Fruit fly (Drosophila melanogaster): Measurements from ENCODE around the gene Spn28F.

Gene Spn28F

dm6 chr2L:8239032-8239650, 2.5 kb downstream of the Spn28F start (continued):
- TF ChIP-seq Mes4 (GFP tag; optimal IDR thresholded peaks at IDR 0.05) (no peak), dysf (GFP tag; IDR thresholded peaks at IDR 0.05) (no peak), pfk (GFP tag; optimal IDR thresholded peaks at IDR 0.05) (no peak), CG12769 (tag; optimal IDR thresholded peaks at IDR 0.05) (no peak), CG17568 (GFP tag; optimal IDR thresholded peaks at IDR 0.05) (no peak), eve (GFP tag; optimal IDR thresholded peaks at IDR 0.05) (peak in 1 of 2 experiments; percentile 74), gro (GFP tag; optimal IDR thresholded peaks at IDR 0.05) (peak; percentile 22), dati (GFP tag; IDR thresholded peaks at IDR 0.05) (no peak), CG3281 (GFP tag; optimal IDR thresholded peaks at IDR 0.05) (peak; percentile 5), Bdp1 (GFP tag; optimal IDR thresholded peaks at IDR 0.05) (no peak), H15 (GFP tag; IDR thresholded peaks at IDR 0.05) (no peak), Nf-YC (tag; optimal IDR thresholded peaks at IDR 0.05) (no peak), CG16815 (GFP tag; optimal IDR thresholded peaks at IDR 0.05) (no peak), Dad (GFP tag; optimal IDR thresholded peaks at IDR 0.05) (no peak), CG17328 (GFP tag; IDR thresholded peaks at IDR 0.05) (no peak), CG8388 (GFP tag; optimal IDR thresholded peaks at IDR 0.05) (no peak), bsh (GFP tag; optimal IDR thresholded peaks at IDR 0.05) (no peak), ab (GFP tag; optimal IDR thresholded peaks at IDR 0.05) (no peak), z (GFP tag; IDR thresholded peaks at IDR 0.05) (peak; percentile 43; the same call in 1 of the 3 replicates), esg (GFP tag; conservative IDR thresholded peaks at IDR 0.05) (no peak), CG2889 (GFP tag; IDR thresholded peaks at IDR 0.05) (no peak), psq (GFP tag; optimal IDR thresholded peaks at IDR 0.05) (no peak), h (optimal IDR thresholded peaks at IDR 0.05) (no peak), CG11085 (GFP tag; IDR thresholded peaks at IDR 0.05) (no peak), Hmr (GFP tag; optimal IDR thresholded peaks at IDR 0.05) (no peak), Optix (GFP tag; IDR thresholded peaks at IDR 0.05) (no peak), cg (GFP tag; optimal IDR thresholded peaks at IDR 0.05) (peak; percentile 79), slou (GFP tag; optimal IDR thresholded peaks at IDR 0.05) (no peak), CG18011 (GFP tag; optimal IDR thresholded peaks at IDR 0.05) (no peak), usp (GFP tag; optimal IDR thresholded peaks at IDR 0.05) (no peak), CG1647 (GFP tag; optimal IDR thresholded peaks at IDR 0.05) (no peak), C15 (GFP tag; IDR thresholded peaks at IDR 0.05) (no peak), emc (GFP tag; optimal IDR thresholded peaks at IDR 0.05) (no peak), CG18599 (GFP tag; optimal IDR thresholded peaks at IDR 0.05) (peak; percentile 34), hth (optimal IDR thresholded peaks at IDR 0.05) (no peak), cwo (GFP tag; optimal IDR thresholded peaks at IDR 0.05) (peak; percentile 19), MESR4 (GFP tag; optimal IDR thresholded peaks at IDR 0.05) (no peak), gcm (GFP tag; optimal IDR thresholded peaks at IDR 0.05) (no peak), CG8290 (GFP tag; optimal IDR thresholded peaks at IDR 0.05) (no peak), CG8290 (tag; optimal IDR thresholded peaks at IDR 0.05) (no peak), Med (GFP tag) (peak; percentile 29), CG6765 (GFP tag; optimal IDR thresholded peaks at IDR 0.05) (no peak), Asciz (GFP tag; optimal IDR thresholded peaks at IDR 0.05) (peak; percentile 26), lab (GFP tag; optimal IDR thresholded peaks at IDR 0.05) (peak; percentile 21), ash1 (GFP tag; optimal IDR thresholded peaks at IDR 0.05) (no peak), CG31388 (GFP tag; optimal IDR thresholded peaks at IDR 0.05) (no peak), cad (GFP tag; optimal IDR thresholded peaks at IDR 0.05) (no peak), CG7372 (GFP tag; IDR thresholded peaks at IDR 0.05) (no peak), Hmx (GFP tag; optimal IDR thresholded peaks at IDR 0.05) (no peak), GATAe (GFP tag; conservative IDR thresholded peaks at IDR 0.05) (peak; percentile 75; the same call in 1 of the 2 replicates), exex (tag; optimal IDR thresholded peaks at IDR 0.05) (peak; percentile 55), vvl (GFP tag; IDR thresholded peaks at IDR 0.05) (no peak)
